Worm (Caenorhabditis elegans) whole organism, L3 larva: ENCODE results near the gene rpl-6.

Source experiments
- ama-1 ChIP-seq: fragments of 150-350 bp; optimal IDR thresholded peaks from 2 replicates; lab custom pipeline; 2018
- nhr-11 ChIP-seq: fragments of 150-350 bp; optimal IDR thresholded peaks from 2 replicates; lab custom pipeline; 2014; ENCODE audit warnings: missing biosample characterization, missing genetic modification characterization
- nhr-28 ChIP-seq: fragments of 150-350 bp; optimal IDR thresholded peaks from 2 replicates; lab custom pipeline; 2014; ENCODE audit warnings: missing biosample characterization, missing genetic modification characterization

DNA sequence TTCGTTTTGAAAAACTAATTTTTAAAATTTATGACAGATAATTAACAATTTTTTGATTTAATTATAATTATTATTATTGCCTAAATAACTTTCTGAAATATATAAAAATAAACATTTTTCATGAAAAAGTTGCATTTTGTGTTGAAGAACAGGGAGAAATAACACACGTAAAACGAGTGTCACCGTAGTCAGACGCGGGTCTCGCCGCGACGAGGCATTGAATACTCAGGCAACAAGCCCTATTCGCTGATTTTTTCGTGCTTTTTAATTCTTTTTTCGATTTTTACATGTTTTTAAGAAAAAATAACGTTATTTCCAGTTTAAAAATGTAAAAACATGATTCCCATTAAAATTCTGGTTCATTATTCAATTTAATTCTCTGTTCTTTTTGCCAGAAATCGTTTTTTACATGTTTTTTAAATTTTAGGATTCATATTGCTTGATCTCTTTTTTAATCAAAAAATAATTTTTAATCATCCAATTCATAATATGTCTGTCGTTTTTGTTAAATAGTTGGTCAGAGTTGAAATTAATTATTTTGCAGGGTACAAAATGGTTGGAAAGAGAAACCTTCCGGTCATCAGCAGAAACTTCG lies at the start of gene rpl-6:
- no peak for TF ChIP-seq nhr-28
- TF ChIP-seq nhr-11, result no peak
- peak; percentile 59 for TF ChIP-seq ama-1 (lab: Kevin White, UChicago)
